Worm (Caenorhabditis elegans): ENCODE data around the gene ZK402.5.

The ZK402.5 gene

DNA sequence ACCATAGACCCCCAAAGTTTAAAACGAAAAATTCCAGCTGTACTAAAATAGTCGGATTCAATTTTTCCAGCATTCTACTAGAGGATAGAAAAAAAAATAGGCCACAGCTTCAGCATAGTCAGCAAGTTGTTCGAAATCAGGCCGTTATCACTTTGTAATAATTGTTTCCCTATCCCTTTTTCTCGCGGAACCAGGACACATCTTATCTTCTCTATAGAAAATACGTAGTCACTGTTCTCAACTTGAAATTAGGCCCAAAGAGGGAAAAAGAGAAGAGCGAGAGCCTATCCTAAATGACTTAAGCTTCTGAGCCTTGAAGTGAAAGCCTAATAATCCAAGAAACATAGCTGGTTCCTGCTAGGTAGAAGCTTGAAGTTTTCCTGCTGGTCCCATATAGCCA, 44.5 kb upstream of the ZK402.5 start:
- no peak for TF ChIP-seq fos-1 (tag; optimal IDR thresholded peaks at IDR 0.05)
- no peak for TF ChIP-seq gei-8 (GFP tag; optimal IDR thresholded peaks at IDR 0.05)
- TF ChIP-seq D1046.2 (GFP tag; IDR thresholded peaks at IDR 0.05): 0 out of 2 replicates have a peak, but pooled peaks have one; percentile 66
- TF ChIP-seq skn-1 (tag; optimal IDR thresholded peaks at IDR 0.05): no peak
- peak; percentile 62 for TF ChIP-seq mep-1 (tag; optimal IDR thresholded peaks at IDR 0.05)
- TF ChIP-seq tag-97 (GFP tag; IDR thresholded peaks at IDR 0.05): no peak
- TF ChIP-seq hlh-11 (tag; optimal IDR thresholded peaks at IDR 0.05): peak; percentile 23
- no peak for TF ChIP-seq ZK546.5 (tag; optimal IDR thresholded peaks at IDR 0.05)
- TF ChIP-seq daf-16 (GFP tag; optimal IDR thresholded peaks at IDR 0.05): no peak
- peak; percentile 3 for TF ChIP-seq daf-16 (tag; optimal IDR thresholded peaks at IDR 0.05)
- TF ChIP-seq rbr-2 (tag; optimal IDR thresholded peaks at IDR 0.05): no peak
- no peak for TF ChIP-seq hif-1 (tag; optimal IDR thresholded peaks at IDR 0.05)
- TF ChIP-seq unc-39 (tag; optimal IDR thresholded peaks at IDR 0.05): no peak
- peak; percentile 45 for TF ChIP-seq aha-1 (tag)
- peak; percentile 64 for TF ChIP-seq duxl-1 (tag; optimal IDR thresholded peaks at IDR 0.05; ENCODE audit: poor library complexity)
- TF ChIP-seq nhr-25 (tag; optimal IDR thresholded peaks at IDR 0.05; ENCODE audit: borderline replicate concordance, insufficient read depth): no peak
- no peak for TF ChIP-seq ceh-44 (GFP tag; IDR thresholded peaks at IDR 0.05)
- TF ChIP-seq arid-1 (GFP tag; conservative IDR thresholded peaks at IDR 0.05): 0 out of 2 replicates have a peak, but pooled peaks have one; percentile 22
- peak in 1 of 2 experiments; percentile 22 for TF ChIP-seq lsy-2 (tag; optimal IDR thresholded peaks at IDR 0.05)
- peak; percentile 38; the same call in 1 of the 2 replicates for TF ChIP-seq T26A8.4 (GFP tag; IDR thresholded peaks at IDR 0.05)
- TF ChIP-seq nhr-48 (tag; optimal IDR thresholded peaks at IDR 0.05): peak; percentile 10
- 0 out of 2 replicates have a peak, but pooled peaks have one; percentile 31 for TF ChIP-seq Y75B8A.6 (GFP tag; IDR thresholded peaks at IDR 0.05)
- no peak for TF ChIP-seq nhr-11 (tag; optimal IDR thresholded peaks at IDR 0.05)
- peak; percentile 0 for TF ChIP-seq spr-1 (tag; optimal IDR thresholded peaks at IDR 0.05)
- no peak for TF ChIP-seq mdl-1 (tag; optimal IDR thresholded peaks at IDR 0.05)
- TF ChIP-seq ces-1 (GFP tag; optimal IDR thresholded peaks at IDR 0.05): no peak
- TF ChIP-seq zip-2 (tag; optimal IDR thresholded peaks at IDR 0.05): peak; percentile 19
- peak; percentile 36 for TF ChIP-seq jun-1 (tag; optimal IDR thresholded peaks at IDR 0.05)
- no peak for TF ChIP-seq saeg-2 (GFP tag; IDR thresholded peaks at IDR 0.05)
- no peak for TF ChIP-seq egl-43 (GFP tag; IDR thresholded peaks at IDR 0.05)
- TF ChIP-seq lir-3 (tag; optimal IDR thresholded peaks at IDR 0.05): no peak
- TF ChIP-seq dve-1 (tag; optimal IDR thresholded peaks at IDR 0.05; ENCODE audit: insufficient read depth): peak; percentile 33
- TF ChIP-seq daf-19 (GFP tag; conservative IDR thresholded peaks at IDR 0.05): no peak
- 0 out of 2 replicates have a peak, but pooled peaks have one; percentile 9 for TF ChIP-seq php-3 (GFP tag; IDR thresholded peaks at IDR 0.05)
- peak; percentile 39; the same call in 1 of the 2 replicates for TF ChIP-seq nhr-42 (GFP tag; IDR thresholded peaks at IDR 0.05)
- no peak for TF ChIP-seq lin-1 (GFP tag; IDR thresholded peaks at IDR 0.05)
- peak; percentile 19 for TF ChIP-seq hlh-30 (tag; optimal IDR thresholded peaks at IDR 0.05; ENCODE audit: insufficient read depth)
- TF ChIP-seq ama-1 (optimal IDR thresholded peaks at IDR 0.05): peak; percentile 80

DNA sequence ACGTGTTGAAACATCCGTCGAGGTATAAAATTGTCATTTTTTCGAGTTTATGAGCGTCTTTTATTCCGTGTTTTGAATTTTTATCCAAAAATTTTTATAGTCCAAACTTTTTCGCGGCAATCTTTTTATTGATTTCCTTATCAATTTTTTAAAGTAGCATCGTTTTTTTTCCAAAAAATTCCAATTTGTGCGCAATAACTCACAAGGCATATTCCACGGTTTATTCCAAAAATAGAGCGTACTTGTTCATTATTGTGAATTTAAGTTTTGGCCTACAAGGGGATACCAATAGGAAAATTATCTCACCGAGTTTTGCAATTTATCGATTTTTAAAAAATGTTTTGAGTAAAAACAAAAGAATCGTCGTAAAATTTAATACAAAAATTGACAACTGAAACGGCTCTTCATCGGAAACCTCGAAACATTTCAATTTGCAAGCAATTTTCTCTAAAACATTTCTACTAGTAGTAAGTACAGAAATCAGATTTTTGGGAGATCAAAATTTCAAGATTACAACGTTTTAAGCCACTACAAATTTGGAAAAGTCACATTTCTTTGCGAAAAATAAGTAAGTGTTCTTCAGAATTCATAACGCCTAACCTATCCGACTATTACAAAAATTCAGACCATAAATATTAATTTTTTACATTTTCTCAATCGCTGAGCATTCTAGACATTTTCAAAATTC, 42.5 kb upstream of the ZK402.5 start:
- TF ChIP-seq nhr-77 (tag; optimal IDR thresholded peaks at IDR 0.05) (peak; percentile 61), nhr-76 (tag; optimal IDR thresholded peaks at IDR 0.05) (no peak), hlh-11 (tag; optimal IDR thresholded peaks at IDR 0.05) (no peak), hif-1 (tag; optimal IDR thresholded peaks at IDR 0.05) (peak in 1 of 2 experiments; percentile 17), nhr-102 (tag; optimal IDR thresholded peaks at IDR 0.05) (peak; percentile 55), daf-16 (GFP tag; optimal IDR thresholded peaks at IDR 0.05) (no peak), daf-16 (tag; optimal IDR thresholded peaks at IDR 0.05) (peak; percentile 37), lin-38 (GFP tag; IDR thresholded peaks at IDR 0.05) (peak; percentile 10; the same call in 1 of the 2 replicates), aha-1 (tag) (peak; percentile 68), unc-62 (GFP tag; optimal IDR thresholded peaks at IDR 0.05 in 1 of 2) (peak in 1 of 2 experiments; percentile 89), unc-62 (tag; optimal IDR thresholded peaks at IDR 0.05) (no peak), fos-1 (tag; optimal IDR thresholded peaks at IDR 0.05) (no peak), duxl-1 (tag; optimal IDR thresholded peaks at IDR 0.05; ENCODE audit: poor library complexity) (peak; percentile 8), mep-1 (tag; optimal IDR thresholded peaks at IDR 0.05) (peak; percentile 0), gei-8 (GFP tag; optimal IDR thresholded peaks at IDR 0.05) (no peak)
